Fruit fly (Drosophila melanogaster) whole organism, pupa: ENCODE data around the gene Zip99C.

Experiments
- CG10348 ChIP-seq: fragments of 200-800 bp; sonication (Bioruptor generic); IDR thresholded peaks from 2 replicates; pipeline ENCODE4 v1.3.6; 2022; ENCODE audit warnings: missing biosample characterization, missing genetic modification characterization
- CG13204 ChIP-seq: fragments of 200-800 bp; sonication (Bioruptor generic); optimal IDR thresholded peaks from 2 replicates; lab custom pipeline; 2018; ENCODE audit warnings: missing biosample characterization, mild to moderate bottlenecking, missing genetic modification characterization, moderate library complexity
- CG17806 ChIP-seq: fragments of 200-800 bp; sonication (Bioruptor generic); optimal IDR thresholded peaks from 2 replicates; lab custom pipeline; 2018; ENCODE audit warnings: missing biosample characterization, mild to moderate bottlenecking, missing genetic modification characterization, moderate library complexity
- CG32121 ChIP-seq: fragments of 200-800 bp; sonication (Bioruptor generic); IDR thresholded peaks from 2 replicates; pipeline ENCODE4 v1.3.6; 2022; ENCODE audit warnings: missing biosample characterization, missing genetic modification characterization
- CG8159 ChIP-seq: fragments of 200-800 bp; sonication (Bioruptor generic); optimal IDR thresholded peaks from 3 replicates; lab custom pipeline; 2018; ENCODE audit warnings: missing biosample characterization, mild to moderate bottlenecking, missing genetic modification characterization, moderate library complexity
- CG8301 ChIP-seq: fragments of 200-800 bp; sonication (Bioruptor generic); optimal IDR thresholded peaks from 2 replicates; lab custom pipeline; 2018; ENCODE audit warnings: missing biosample characterization, mild to moderate bottlenecking, missing genetic modification characterization
- EcR ChIP-seq: fragments of 200-800 bp; sonication (Bioruptor generic); optimal IDR thresholded peaks from 3 replicates; lab custom pipeline; 2019; ENCODE audit warnings: missing biosample characterization, missing genetic modification characterization, mild to moderate bottlenecking, moderate library complexity, missing genetic modification reagents
- Ets98B ChIP-seq: fragments of 200-800 bp; sonication (Bioruptor generic); IDR thresholded peaks from 2 replicates; pipeline ENCODE4 v1.3.6; 2022; ENCODE audit warnings: missing biosample characterization, missing genetic modification characterization
- Pif1B ChIP-seq: fragments of 200-800 bp; sonication (Bioruptor generic); optimal IDR thresholded peaks from 3 replicates; lab custom pipeline; 2016; ENCODE audit warnings: missing biosample characterization, missing genetic modification characterization
- gl ChIP-seq: fragments of 200-800 bp; sonication (Bioruptor generic); optimal IDR thresholded peaks from 2 replicates; lab custom pipeline; 2018; ENCODE audit warnings: missing biosample characterization, mild to moderate bottlenecking, missing genetic modification characterization
- rn ChIP-seq: fragments of 200-800 bp; sonication (Bioruptor generic); IDR thresholded peaks from 2 replicates; pipeline ENCODE4 v1.3.6; 2022; ENCODE audit warnings: missing biosample characterization, missing genetic modification characterization

The Zip99C gene

DNA sequence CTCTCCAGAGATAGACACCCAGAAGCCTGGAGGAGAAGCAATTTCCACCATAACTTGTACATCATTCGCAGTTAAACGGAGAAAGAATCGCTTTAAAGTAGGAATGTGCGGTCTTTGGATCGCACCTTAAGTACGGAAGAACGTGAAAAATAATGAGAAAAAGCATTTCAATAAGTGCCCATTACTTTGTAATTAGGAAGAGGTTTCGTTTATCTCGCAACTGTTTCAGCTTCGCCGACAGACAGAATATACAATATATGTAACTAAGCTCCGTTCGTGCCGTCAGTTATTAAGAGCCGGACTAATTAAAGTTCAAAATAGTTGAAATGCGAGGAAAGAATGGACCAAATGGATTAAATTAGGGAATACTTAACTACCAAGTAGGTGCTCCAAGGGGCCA lies 51.0 kb downstream of the Zip99C start, which contains the start of gene CG7829:
TSS of gene CG7829 (minus strand) at position 101 of the 400 bp plus-strand sequence.
- TF ChIP-seq Pif1B (no peak), Ets98B (no peak), CG17806 (tag; lab: Kevin White, UChicago) (no peak), gl (no peak), CG10348 (GFP tag; lab: Robert Waterston, UW) (no peak), CG8301 (tag; lab: Kevin White, UChicago) (no peak), rn (no peak), CG8159 (no peak)

DNA sequence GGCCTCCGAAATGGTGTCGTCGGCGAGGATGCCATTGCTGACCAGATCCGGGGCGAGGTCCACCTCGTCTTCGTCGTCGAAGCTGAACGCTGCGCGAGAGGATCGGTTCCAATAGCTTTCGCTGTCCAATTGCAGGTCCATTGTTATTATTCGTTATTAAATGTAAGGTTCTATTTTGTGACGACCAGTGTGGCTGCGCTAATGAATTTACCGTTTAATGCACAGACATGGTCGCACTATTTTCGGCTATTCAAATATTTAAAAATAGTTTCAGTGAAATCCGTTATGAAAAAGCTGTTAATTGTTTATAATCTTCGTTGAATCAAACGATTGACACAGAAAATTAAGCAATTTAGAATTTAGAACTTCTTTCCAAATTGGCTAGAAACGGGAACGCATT lies 52.4 kb downstream of the Zip99C start, which contains the start of gene Vps16B:
TSS of gene Vps16B (minus strand) at position 186 of the 400 bp plus-strand sequence.
- TF ChIP-seq rn, result no peak
- TF ChIP-seq EcR (GFP tag; lab: Kevin White, UChicago), result no peak
- no peak for TF ChIP-seq CG32121 (GFP tag; lab: Robert Waterston, UW)
- TF ChIP-seq CG8159, result no peak
- TF ChIP-seq CG13204, result no peak
- no peak for TF ChIP-seq gl
- TF ChIP-seq, all 21 proteins: peak for 0
